Fruit fly (Drosophila melanogaster): ENCODE results near the gene CG11262.

CG11262 gene

dm6 chr3L:13032915-13033282 lies 38.0 kb downstream of the CG11262 start (continued):
- no peak for TF ChIP-seq Deaf1 (tag; optimal IDR thresholded peaks at IDR 0.05)
- no peak for TF ChIP-seq Usf (GFP tag; optimal IDR thresholded peaks at IDR 0.05)

dm6 chr3L:13033361-13033760 lies 38.4 kb downstream of the CG11262 start:
- peak; percentile 22; the same call in 1 of the 2 replicates for TF ChIP-seq Xrp1 (GFP tag; IDR thresholded peaks at IDR 0.05)
- no peak for TF ChIP-seq psq (GFP tag; optimal IDR thresholded peaks at IDR 0.05)
- TF ChIP-seq Gsc (GFP tag; IDR thresholded peaks at IDR 0.05), result no peak
- TF ChIP-seq dmrt11E (tag; optimal IDR thresholded peaks at IDR 0.05), result peak; percentile 4
- TF ChIP-seq bigmax (GFP tag; optimal IDR thresholded peaks at IDR 0.05), result no peak
- no peak for TF ChIP-seq Hr3 (GFP tag; optimal IDR thresholded peaks at IDR 0.05)
- no peak for TF ChIP-seq Gug (GFP tag; IDR thresholded peaks at IDR 0.05)
- no peak for TF ChIP-seq NFAT (GFP tag; IDR thresholded peaks at IDR 0.05)
- 0 out of 3 replicates have a peak, but pooled peaks have one; percentile 43 for TF ChIP-seq CG14860 (GFP tag; IDR thresholded peaks at IDR 0.05; ENCODE audit: partially characterized antibody)
- TF ChIP-seq phol (tag; optimal IDR thresholded peaks at IDR 0.05), result peak; percentile 10
- no peak for TF ChIP-seq CG4707 (GFP tag; optimal IDR thresholded peaks at IDR 0.05)
- TF ChIP-seq Opbp (GFP tag; IDR thresholded peaks at IDR 0.05; ENCODE audit: partially characterized antibody), result peak; percentile 28; the same call in 1 of the 3 replicates
- no peak for TF ChIP-seq Bteb2 (GFP tag; optimal IDR thresholded peaks at IDR 0.05)
- no peak for TF ChIP-seq ems (GFP tag; optimal IDR thresholded peaks at IDR 0.05)
- no peak for TF ChIP-seq HLH4C (GFP tag; IDR thresholded peaks at IDR 0.05; ENCODE audit: partially characterized antibody)
- no peak for TF ChIP-seq Doc2 (GFP tag; IDR thresholded peaks at IDR 0.05)
- TF ChIP-seq Ets65A (GFP tag), result peak; percentile 4
- no peak for TF ChIP-seq CG17612 (GFP tag; IDR thresholded peaks at IDR 0.05)
- TF ChIP-seq B-H1 (GFP tag; IDR thresholded peaks at IDR 0.05), result no peak
- TF ChIP-seq esg (GFP tag; conservative IDR thresholded peaks at IDR 0.05), result no peak
- TF ChIP-seq CG10979 (tag; optimal IDR thresholded peaks at IDR 0.05), result peak; percentile 39
- no peak for TF ChIP-seq cad (GFP tag; optimal IDR thresholded peaks at IDR 0.05)
- TF ChIP-seq cwo (GFP tag; optimal IDR thresholded peaks at IDR 0.05), result no peak
- no peak for TF ChIP-seq br (optimal IDR thresholded peaks at IDR 0.05)
- TF ChIP-seq eyg (GFP tag; optimal IDR thresholded peaks at IDR 0.05), result no peak
- TF ChIP-seq Tbp (GFP tag; optimal IDR thresholded peaks at IDR 0.05), result no peak
- TF ChIP-seq CG10274 (GFP tag; optimal IDR thresholded peaks at IDR 0.05), result no peak
- TF ChIP-seq BtbVII (GFP tag; optimal IDR thresholded peaks at IDR 0.05), result no peak
- TF ChIP-seq CoRest (tag; optimal IDR thresholded peaks at IDR 0.05), result no peak
- peak; percentile 24 for TF ChIP-seq kni (GFP tag; optimal IDR thresholded peaks at IDR 0.05)
- peak; percentile 89 for TF ChIP-seq Blimp-1 (GFP tag; optimal IDR thresholded peaks at IDR 0.05)
- TF ChIP-seq CG15073 (GFP tag; optimal IDR thresholded peaks at IDR 0.05), result no peak
- TF ChIP-seq otp (GFP tag; IDR thresholded peaks at IDR 0.05), result no peak
- TF ChIP-seq CG1233 (GFP tag; optimal IDR thresholded peaks at IDR 0.05), result no peak
- TF ChIP-seq C15 (GFP tag; IDR thresholded peaks at IDR 0.05), result 0 out of 3 replicates have a peak, but pooled peaks have one; percentile 38
- TF ChIP-seq Usf (GFP tag; optimal IDR thresholded peaks at IDR 0.05), result no peak
- TF ChIP-seq Max (GFP tag; optimal IDR thresholded peaks at IDR 0.05), result no peak
- TF ChIP-seq ci (GFP tag; IDR thresholded peaks at IDR 0.05), result 0 out of 3 replicates have a peak, but pooled peaks have one; percentile 15
- TF ChIP-seq Doc3 (GFP tag; IDR thresholded peaks at IDR 0.05; ENCODE audit: partially characterized antibody), result no peak
- peak; percentile 73 for TF ChIP-seq sens (GFP tag)
- TF ChIP-seq CG15696 (tag; optimal IDR thresholded peaks at IDR 0.05), result peak; percentile 23
- no peak for TF ChIP-seq Poxn (GFP tag; IDR thresholded peaks at IDR 0.05)
- TF ChIP-seq Rfx (GFP tag; IDR thresholded peaks at IDR 0.05), result no peak
- TF ChIP-seq wor (GFP tag; IDR thresholded peaks at IDR 0.05), result no peak
- TF ChIP-seq ken (GFP tag; IDR thresholded peaks at IDR 0.05), result 0 out of 3 replicates have a peak, but pooled peaks have one; percentile 8
- TF ChIP-seq ara (GFP tag; IDR thresholded peaks at IDR 0.05), result no peak
- TF ChIP-seq CG6791 (GFP tag; IDR thresholded peaks at IDR 0.05; ENCODE audit: partially characterized antibody), result 0 out of 3 replicates have a peak, but pooled peaks have one; percentile 24
- peak; percentile 66 for TF ChIP-seq CG18764 (GFP tag; optimal IDR thresholded peaks at IDR 0.05)
- no peak for TF ChIP-seq Hmx (GFP tag; optimal IDR thresholded peaks at IDR 0.05)

Data from whole organism, embryonic.